Worm (Caenorhabditis elegans) whole organism, L4/young adult: ENCODE measurements around the gene C18D1.2.

Experiments used
- dao-5 ChIP-seq: sonication (generic microtip); optimal IDR thresholded peaks from 2 replicates; lab custom pipeline; 2016; ENCODE audit warnings: missing genotype, missing genetic modification characterization, moderate library complexity, missing compliant biosample characterization
- him-1 ChIP-seq: sonication (generic microtip); optimal IDR thresholded peaks from 2 replicates; lab custom pipeline; 2016; ENCODE audit warnings: missing genotype, missing genetic modification reagents, missing genetic modification characterization, missing compliant biosample characterization

DNA sequence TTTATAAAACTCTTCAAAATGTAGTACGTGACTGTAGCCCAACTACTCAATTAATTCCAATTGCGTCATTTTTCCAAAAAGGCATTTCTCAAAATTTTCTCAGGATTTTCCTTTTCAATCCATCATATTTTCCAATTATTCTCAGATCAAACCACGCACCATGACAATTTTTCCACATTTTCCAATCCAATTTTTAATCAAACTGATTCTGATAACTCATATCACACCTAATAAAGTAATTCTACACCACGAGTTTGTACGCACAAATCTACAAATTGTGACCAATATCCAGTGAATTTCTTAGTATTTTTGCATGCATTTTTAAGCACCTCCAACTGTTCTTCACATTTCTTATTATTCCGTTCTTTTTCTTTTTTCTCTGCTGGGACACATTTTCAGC, 5.3 kb upstream of the C18D1.2 start:
- TF ChIP-seq dao-5 (tag; lab: Kevin White, UChicago): no peak
- no peak for TF ChIP-seq him-1
